Fruit fly (Drosophila melanogaster) whole organism, prepupa: ENCODE results near the gene Spn28F.

Source experiments
- Blimp-1 ChIP-seq: fragments of 200-800 bp; sonication (Bioruptor generic); optimal IDR thresholded peaks from 3 replicates; lab custom pipeline; 2017; ENCODE audit warnings: missing biosample characterization, missing genetic modification characterization, mild to moderate bottlenecking, moderate library complexity, missing genetic modification reagents
- CG10631 ChIP-seq: fragments of 200-800 bp; sonication (Bioruptor generic); optimal IDR thresholded peaks from 2 replicates; lab custom pipeline; 2016; ENCODE audit warnings: missing biosample characterization, missing genetic modification characterization
- CG11294 ChIP-seq: fragments of 200-800 bp; sonication (Bioruptor generic); IDR thresholded peaks from 2 replicates; pipeline ENCODE4 v1.3.6; 2022; ENCODE audit warnings: missing biosample characterization, missing genetic modification characterization
- CG11762 ChIP-seq: fragments of 200-800 bp; sonication (Bioruptor generic); optimal IDR thresholded peaks from 3 replicates; lab custom pipeline; 2016; ENCODE audit warnings: missing biosample characterization, missing genetic modification characterization; ENCODE audit not compliant: insufficient read depth
- CG11902 ChIP-seq: fragments of 200-800 bp; sonication (Bioruptor generic); optimal IDR thresholded peaks from 3 replicates; lab custom pipeline; 2016; ENCODE audit warnings: missing biosample characterization, missing genetic modification characterization
- CG15336 ChIP-seq: fragments of 200-800 bp; sonication (Bioruptor generic); IDR thresholded peaks from 2 replicates; pipeline ENCODE4 v1.3.6; 2022; ENCODE audit warnings: missing biosample characterization, missing genetic modification characterization
- CG31627 ChIP-seq: fragments of 200-800 bp; sonication (Bioruptor generic); optimal IDR thresholded peaks from 3 replicates; lab custom pipeline; 2016; ENCODE audit warnings: missing biosample characterization, missing genetic modification characterization
- CG34406 ChIP-seq: fragments of 200-800 bp; sonication (Bioruptor generic); optimal IDR thresholded peaks from 3 replicates; lab custom pipeline; 2016; ENCODE audit warnings: missing biosample characterization, missing genetic modification characterization
- CG3919 ChIP-seq: fragments of 200-800 bp; sonication (Bioruptor generic); optimal IDR thresholded peaks from 3 replicates; lab custom pipeline; 2016; ENCODE audit warnings: missing biosample characterization, missing genetic modification characterization
- CG4318 ChIP-seq: fragments of 200-800 bp; sonication (Bioruptor generic); optimal IDR thresholded peaks from 3 replicates; lab custom pipeline; 2017; ENCODE audit warnings: missing biosample characterization, mild to moderate bottlenecking, missing genetic modification characterization
- CG6163 ChIP-seq: fragments of 200-800 bp; sonication (Bioruptor generic); IDR thresholded peaks from 3 replicates; pipeline ENCODE4 v1.3.6; 2022; ENCODE audit warnings: missing biosample characterization, missing genetic modification characterization
- CG6792 ChIP-seq: fragments of 200-800 bp; sonication (Bioruptor generic); optimal IDR thresholded peaks from 3 replicates; lab custom pipeline; 2016; ENCODE audit warnings: missing biosample characterization, missing genetic modification characterization
- CG6854 ChIP-seq: fragments of 200-800 bp; sonication (Bioruptor generic); optimal IDR thresholded peaks from 2 replicates; lab custom pipeline; 2017; ENCODE audit warnings: missing biosample characterization, mild to moderate bottlenecking, missing genetic modification characterization
- CG8119 ChIP-seq: fragments of 200-800 bp; sonication (Bioruptor generic); IDR thresholded peaks from 3 replicates; pipeline ENCODE4 v1.3.6; 2022; ENCODE audit warnings: missing biosample characterization, missing genetic modification characterization
- Eip75B ChIP-seq: fragments of 200-800 bp; sonication (Bioruptor generic); optimal IDR thresholded peaks from 3 replicates; lab custom pipeline; 2016; ENCODE audit warnings: missing biosample characterization, missing genetic modification characterization
- Eip78C ChIP-seq: fragments of 200-800 bp; sonication (Bioruptor generic); peaks from one replicate; lab custom pipeline; 2016; ENCODE audit warnings: missing biosample characterization, missing genetic modification characterization
- Ets21C ChIP-seq: fragments of 200-800 bp; sonication (Bioruptor generic); optimal IDR thresholded peaks from 3 replicates; lab custom pipeline; 2016; ENCODE audit warnings: missing biosample characterization, missing genetic modification characterization
- Ets96B ChIP-seq: fragments of 200-800 bp; optimal IDR thresholded peaks from 2 replicates; lab custom pipeline; 2019; ENCODE audit warnings: missing biosample characterization, mild to moderate bottlenecking, missing genetic modification characterization, moderate library complexity
- Gug ChIP-seq: fragments of 200-800 bp; sonication (Bioruptor generic); IDR thresholded peaks from 2 replicates; pipeline ENCODE4 v1.3.6; 2022; ENCODE audit warnings: missing biosample characterization, missing genetic modification characterization
- Hr38 ChIP-seq: sonication (Bioruptor generic); optimal IDR thresholded peaks from 2 replicates; lab custom pipeline; 2016; ENCODE audit warnings: missing biosample characterization, missing genetic modification characterization
- Hr39 ChIP-seq: fragments of 200-800 bp; sonication (Bioruptor generic); optimal IDR thresholded peaks from 2 replicates; lab custom pipeline; 2016; ENCODE audit warnings: missing biosample characterization, missing genetic modification characterization
- Hr4 ChIP-seq: fragments of 200-800 bp; sonication (Bioruptor generic); optimal IDR thresholded peaks from 3 replicates; lab custom pipeline; 2016; ENCODE audit warnings: missing biosample characterization, missing genetic modification characterization
- Lpt ChIP-seq: fragments of 200-800 bp; sonication (Bioruptor generic); optimal IDR thresholded peaks from 3 replicates; lab custom pipeline; 2016; ENCODE audit warnings: missing biosample characterization, missing genetic modification characterization
- OdsH ChIP-seq: fragments of 200-800 bp; sonication (Bioruptor generic); optimal IDR thresholded peaks from 3 replicates; lab custom pipeline; 2016; ENCODE audit warnings: missing biosample characterization, missing genetic modification characterization
- Sox102F ChIP-seq: fragments of 200-800 bp; sonication (Bioruptor generic); optimal IDR thresholded peaks from 2 replicates; lab custom pipeline; 2016; ENCODE audit warnings: missing biosample characterization, mild to moderate bottlenecking, missing genetic modification characterization
- Sox15 ChIP-seq: fragments of 200-800 bp; sonication (Bioruptor generic); optimal IDR thresholded peaks from 3 replicates; lab custom pipeline; 2016; ENCODE audit warnings: missing biosample characterization, missing genetic modification characterization
- acj6 ChIP-seq: fragments of 200-800 bp; sonication (Bioruptor generic); optimal IDR thresholded peaks from 3 replicates; lab custom pipeline; 2016; ENCODE audit warnings: missing biosample characterization, missing genetic modification characterization
- cyc ChIP-seq: fragments of 200-800 bp; sonication (Bioruptor generic); optimal IDR thresholded peaks from 3 replicates; lab custom pipeline; 2016; ENCODE audit warnings: missing biosample characterization, missing genetic modification characterization
- dac ChIP-seq: fragments of 200-800 bp; sonication (Bioruptor generic); optimal IDR thresholded peaks from 2 replicates; lab custom pipeline; 2017; ENCODE audit warnings: missing biosample characterization, mild to moderate bottlenecking, missing genetic modification characterization
- dsx ChIP-seq: fragments of 200-800 bp; optimal IDR thresholded peaks from 3 replicates; lab custom pipeline; 2019; ENCODE audit warnings: missing biosample characterization, mild to moderate bottlenecking, missing genetic modification characterization, moderate library complexity; ENCODE audit not compliant: poor library complexity, severe bottlenecking
- eg ChIP-seq: fragments of 200-800 bp; sonication (Bioruptor generic); IDR thresholded peaks from 3 replicates; pipeline ENCODE4 v1.3.6; 2022; ENCODE audit warnings: missing biosample characterization, missing genetic modification characterization
- esn ChIP-seq: fragments of 200-800 bp; sonication (Bioruptor generic); optimal IDR thresholded peaks from 2 replicates; lab custom pipeline; 2016; ENCODE audit warnings: missing biosample characterization, mild to moderate bottlenecking, missing genetic modification characterization, moderate library complexity
- fkh ChIP-seq: fragments of 200-800 bp; sonication (Bioruptor generic); optimal IDR thresholded peaks from 3 replicates; lab custom pipeline; 2017; ENCODE audit warnings: missing biosample characterization, mild to moderate bottlenecking, missing genetic modification characterization, moderate library complexity
- net ChIP-seq: fragments of 200-800 bp; sonication (Bioruptor generic); optimal IDR thresholded peaks from 3 replicates; lab custom pipeline; 2016; ENCODE audit warnings: missing biosample characterization, missing genetic modification characterization
- spab ChIP-seq: fragments of 200-800 bp; sonication (Bioruptor generic); optimal IDR thresholded peaks from 2 replicates; lab custom pipeline; 2017; ENCODE audit warnings: missing biosample characterization, mild to moderate bottlenecking, missing genetic modification characterization, missing genetic modification reagents
- ss ChIP-seq, 2 experiments: fragments of 200-800 bp; sonication (Bioruptor generic); optimal IDR thresholded peaks; 2 replicates in 1 of 2; 3 replicates in 1 of 2; lab custom pipeline; 2017 to 2018; ENCODE audit warnings: mild to moderate bottlenecking in 2 of 2, missing biosample characterization in 2 of 2, missing genetic modification characterization in 2 of 2, moderate library complexity in 1 of 2
- topi ChIP-seq: fragments of 200-800 bp; sonication (Bioruptor generic); optimal IDR thresholded peaks from 3 replicates; lab custom pipeline; 2016; ENCODE audit warnings: missing biosample characterization, missing genetic modification characterization
- vri ChIP-seq: fragments of 200-800 bp; sonication (Bioruptor generic); optimal IDR thresholded peaks from 3 replicates; lab custom pipeline; 2016; ENCODE audit warnings: missing biosample characterization, mild to moderate bottlenecking, missing genetic modification characterization

Gene Spn28F

DNA sequence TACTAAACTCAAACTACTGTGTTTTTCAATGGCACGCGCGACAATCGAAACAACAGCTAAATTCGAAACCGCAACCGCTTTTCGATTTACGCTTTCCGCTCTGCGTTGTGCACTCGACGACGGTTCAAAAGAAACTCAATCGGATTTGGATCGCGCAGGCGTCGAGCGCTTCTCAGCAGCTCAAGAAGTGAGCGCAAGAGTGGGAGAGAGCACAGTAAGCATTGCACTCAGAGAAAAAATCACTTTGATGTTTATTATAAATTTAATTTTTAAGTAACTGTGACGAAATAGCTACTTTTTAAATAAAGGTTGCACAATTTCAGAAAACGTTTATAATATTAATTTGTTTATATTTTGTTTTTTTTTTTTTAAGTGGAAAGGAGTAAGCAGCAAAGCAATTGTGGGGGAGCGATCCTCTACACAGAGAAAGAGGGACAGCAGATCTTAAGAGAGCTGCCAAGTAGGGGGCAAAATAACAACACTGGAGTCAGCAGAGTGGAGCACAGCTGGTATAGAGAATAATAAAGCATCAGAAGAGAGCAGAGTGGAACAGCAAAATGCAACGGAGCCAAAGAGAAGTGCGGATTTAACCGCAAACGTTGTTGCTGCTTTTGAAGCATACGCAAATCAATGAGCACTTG, 36.1 kb upstream of the Spn28F start (continued):
- TF ChIP-seq CG8119 (GFP tag; lab: Robert Waterston, UW) (peak; percentile 100), CG11902 (GFP tag; lab: Kevin White, UChicago) (peak; percentile 95), dsx (GFP tag; lab: Kevin White, UChicago) (peak; percentile 96), CG3919 (GFP tag; lab: Kevin White, UChicago) (peak; percentile 99), Eip75B (GFP tag; lab: Kevin White, UChicago) (peak; percentile 98), Ets21C (GFP tag; lab: Kevin White, UChicago) (peak; percentile 91), net (GFP tag; lab: Kevin White, UChicago) (peak; percentile 99), Hr4 (peak; percentile 99), eg (GFP tag; lab: Robert Waterston, UW) (peak; percentile 100), Hr38 (GFP tag; lab: Kevin White, UChicago) (no peak), OdsH (peak; percentile 99), topi (GFP tag; lab: Kevin White, UChicago) (peak; percentile 99), Ets96B (tag; lab: Kevin White, UChicago) (peak; percentile 97), Lpt (GFP tag; lab: Kevin White, UChicago) (peak; percentile 99), Blimp-1 (GFP tag; lab: Kevin White, UChicago) (peak; percentile 93), CG4318 (GFP tag; lab: Kevin White, UChicago) (peak; percentile 95), CG6792 (GFP tag; lab: Kevin White, UChicago) (peak; percentile 99), CG11762 (peak; percentile 98), Gug (GFP tag; lab: Robert Waterston, UW) (peak; percentile 99), CG6854 (GFP tag; lab: Kevin White, UChicago) (peak; percentile 97), Eip78C (GFP tag; lab: Kevin White, UChicago) (peak; percentile 100), CG10631 (peak; percentile 99), CG34406 (GFP tag; lab: Kevin White, UChicago) (peak; percentile 99), cyc (GFP tag; lab: Kevin White, UChicago) (peak; percentile 98), vri (GFP tag; lab: Kevin White, UChicago) (peak; percentile 98), ss (GFP tag; optimal IDR thresholded peaks at IDR 0.05; lab: Kevin White, UChicago) (peak; percentile 97 to 98), Sox15 (GFP tag; lab: Kevin White, UChicago) (peak; percentile 95), spab (peak; percentile 98), dac (GFP tag; lab: Kevin White, UChicago) (peak; percentile 93), acj6 (GFP tag; lab: Kevin White, UChicago) (peak; percentile 99), Hr39 (GFP tag; lab: Kevin White, UChicago) (peak; percentile 93)

dm6 chr2L:8276880-8277279, 35.3 kb upstream of the Spn28F start:
- TF ChIP-seq esn (GFP tag; lab: Kevin White, UChicago) (no peak), CG15336 (GFP tag; lab: Robert Waterston, UW) (no peak), Hr38 (GFP tag; lab: Kevin White, UChicago) (no peak), CG8119 (GFP tag; lab: Robert Waterston, UW) (no peak), CG31627 (GFP tag; lab: Kevin White, UChicago) (no peak), CG11294 (GFP tag; lab: Robert Waterston, UW) (no peak), Sox102F (GFP tag; lab: Kevin White, UChicago) (no peak), Eip75B (GFP tag; lab: Kevin White, UChicago) (no peak), CG6163 (GFP tag; lab: Robert Waterston, UW) (no peak), Ets96B (tag; lab: Kevin White, UChicago) (no peak)

DNA sequence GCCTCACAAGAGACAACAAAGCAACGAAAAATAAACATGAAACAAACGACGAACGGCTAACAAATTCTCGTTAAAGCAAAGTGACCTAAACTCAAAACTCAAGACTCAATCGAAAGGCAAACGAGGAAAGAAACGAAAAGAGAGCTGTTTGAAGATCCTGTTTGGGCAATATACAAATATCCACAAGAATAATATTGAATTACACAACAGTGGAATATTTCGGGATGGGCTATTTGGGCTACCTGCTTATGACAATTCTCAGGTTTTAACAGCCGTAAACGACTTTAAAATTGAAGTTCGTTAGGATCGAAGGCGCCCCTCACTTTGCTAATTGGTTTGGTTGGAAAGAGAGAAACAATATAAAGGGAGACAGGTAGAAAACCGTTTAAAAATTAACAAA, 34.7 kb upstream of the Spn28F start:
- TF ChIP-seq Ets96B (tag; lab: Kevin White, UChicago) (no peak), fkh (GFP tag; lab: Kevin White, UChicago) (peak; percentile 82), CG11294 (GFP tag; lab: Robert Waterston, UW) (no peak), CG34406 (GFP tag; lab: Kevin White, UChicago) (no peak), CG6792 (GFP tag; lab: Kevin White, UChicago) (no peak)
